Fruit fly (Drosophila melanogaster): ENCODE measurements around the gene CG15210.

CG15210 gene

DNA sequence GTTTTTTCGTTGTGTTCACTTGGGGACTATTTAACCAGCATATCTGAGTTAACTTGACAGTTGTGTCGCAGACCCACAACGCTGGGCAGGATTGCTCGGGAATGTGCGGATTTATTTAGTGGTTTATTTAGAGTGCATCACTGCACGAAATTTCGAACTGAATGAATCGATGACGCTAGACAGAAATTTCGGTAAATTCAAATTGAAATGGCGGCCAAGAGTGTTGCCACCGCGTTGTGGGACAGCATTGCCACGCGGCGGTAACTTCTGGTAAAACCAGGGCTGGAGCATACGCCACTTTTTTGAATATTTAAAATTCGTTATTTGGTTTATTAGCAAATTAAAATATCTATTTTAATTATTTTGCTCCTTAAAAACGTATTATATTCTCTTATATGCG is 15.7 kb downstream of the CG15210 start, which contains the start of gene feo (continued):
- TF ChIP-seq phol (tag; optimal IDR thresholded peaks at IDR 0.05) (peak; percentile 96), Gug (GFP tag; IDR thresholded peaks at IDR 0.05) (no peak), lilli (GFP tag; optimal IDR thresholded peaks at IDR 0.05) (peak; percentile 5), Scr (GFP tag; IDR thresholded peaks at IDR 0.05; ENCODE audit: partially characterized antibody) (0 out of 2 replicates have a peak, but pooled peaks have one; percentile 20), dm (GFP tag; optimal IDR thresholded peaks at IDR 0.05) (peak; percentile 18), Tbp (GFP tag; optimal IDR thresholded peaks at IDR 0.05) (no peak), CG9932 (GFP tag; IDR thresholded peaks at IDR 0.05) (no peak), zf30C (GFP tag; optimal IDR thresholded peaks at IDR 0.05) (peak; percentile 54), CG18619 (GFP tag; optimal IDR thresholded peaks at IDR 0.05) (no peak), CrebB (tag; optimal IDR thresholded peaks at IDR 0.05) (no peak), CG12155 (GFP tag; optimal IDR thresholded peaks at IDR 0.05) (no peak), Trl (optimal IDR thresholded peaks at IDR 0.05) (no peak), Trl (GFP tag; optimal IDR thresholded peaks at IDR 0.05) (no peak), CG13287 (GFP tag; IDR thresholded peaks at IDR 0.05; ENCODE audit: partially characterized antibody) (peak; percentile 38; the same call in 1 of the 2 replicates), mirr (GFP tag; optimal IDR thresholded peaks at IDR 0.05) (no peak), jigr1 (GFP tag; IDR thresholded peaks at IDR 0.05) (no peak), CG2120 (GFP tag; optimal IDR thresholded peaks at IDR 0.05) (peak; percentile 29), CG43689 (GFP tag; IDR thresholded peaks at IDR 0.05) (no peak), E2f2 (GFP tag; IDR thresholded peaks at IDR 0.05) (peak; percentile 96), CG30020 (tag; optimal IDR thresholded peaks at IDR 0.05) (peak; percentile 12), pfk (GFP tag; optimal IDR thresholded peaks at IDR 0.05) (no peak), CG4854 (GFP tag; optimal IDR thresholded peaks at IDR 0.05) (no peak), pita (GFP tag; optimal IDR thresholded peaks at IDR 0.05) (no peak), CG2202 (tag; optimal IDR thresholded peaks at IDR 0.05) (no peak), esg (GFP tag; conservative IDR thresholded peaks at IDR 0.05) (no peak), Dip2 (GFP tag; IDR thresholded peaks at IDR 0.05) (no peak), MBD-R2 (GFP tag; IDR thresholded peaks at IDR 0.05) (peak; percentile 37; the same call in 1 of the 2 replicates), HmgZ (tag; optimal IDR thresholded peaks at IDR 0.05) (peak; percentile 27), CG30403 (GFP tag; optimal IDR thresholded peaks at IDR 0.05) (peak; percentile 23), schlank (tag; optimal IDR thresholded peaks at IDR 0.05) (no peak), Fer1 (GFP tag; optimal IDR thresholded peaks at IDR 0.05) (peak; percentile 7), CG10209 (GFP tag; optimal IDR thresholded peaks at IDR 0.05) (no peak), CG7987 (GFP tag; optimal IDR thresholded peaks at IDR 0.05) (no peak), CG14050 (GFP tag; IDR thresholded peaks at IDR 0.05) (no peak), Hand (GFP tag; optimal IDR thresholded peaks at IDR 0.05) (no peak), Sry-δ (GFP tag; optimal IDR thresholded peaks at IDR 0.05) (peak; percentile 57), seq (GFP tag; IDR thresholded peaks at IDR 0.05) (no peak), ftz-f1 (GFP tag; optimal IDR thresholded peaks at IDR 0.05) (no peak), CG7786 (GFP tag; optimal IDR thresholded peaks at IDR 0.05) (no peak), ro (GFP tag; IDR thresholded peaks at IDR 0.05) (no peak), tio (GFP tag; optimal IDR thresholded peaks at IDR 0.05) (no peak), disco-r (GFP tag; optimal IDR thresholded peaks at IDR 0.05) (no peak), CG10267 (tag; optimal IDR thresholded peaks at IDR 0.05) (peak; percentile 66), CG10565 (GFP tag; optimal IDR thresholded peaks at IDR 0.05) (no peak)

Measured in whole organism, embryonic.